Worm (Caenorhabditis elegans) whole organism, young adult: ENCODE measurements around the gene col-98.
A peak's percentile ranks its signal among the peaks of the same experiment; 100 is the strongest.

ENCODE experiments used
- B0261.1 ChIP-seq: sonication (generic microtip); optimal IDR thresholded peaks from 2 replicates; lab custom pipeline; 2016; ENCODE audit warnings: mild to moderate bottlenecking, missing genetic modification characterization, moderate library complexity, missing compliant biosample characterization
- B0336.3 ChIP-seq: fragments of 200-800 bp; sonication (Bioruptor generic); IDR thresholded peaks from 2 replicates; pipeline ENCODE4 v1.3.6; 2022; ENCODE audit warnings: missing genetic modification characterization, missing compliant biosample characterization
- C17E4.6 ChIP-seq: fragments of 200-800 bp; sonication (Bioruptor generic); IDR thresholded peaks from 2 replicates; pipeline ENCODE4 v1.3.6; 2022; ENCODE audit warnings: missing genetic modification reagents, missing genetic modification characterization, missing compliant biosample characterization
- D2030.7 ChIP-seq: fragments of 200-800 bp; sonication (Bioruptor generic); IDR thresholded peaks from 2 replicates; pipeline ENCODE4 v1.3.6; 2022; ENCODE audit warnings: missing genetic modification reagents, missing genetic modification characterization, missing compliant biosample characterization
- F23B12.7 ChIP-seq: sonication (generic microtip); optimal IDR thresholded peaks from 2 replicates; lab custom pipeline; 2017; ENCODE audit warnings: missing genetic modification characterization, mild to moderate bottlenecking, missing compliant biosample characterization, antibody characterized with exemption, moderate library complexity; ENCODE audit not compliant: insufficient read depth
- F55B11.4 ChIP-seq: sonication (generic microtip); optimal IDR thresholded peaks from 2 replicates; lab custom pipeline; 2016; ENCODE audit warnings: missing compliant biosample characterization, missing genetic modification characterization, borderline replicate concordance; ENCODE audit not compliant: insufficient read depth
- F57A8.1 ChIP-seq: fragments of 200-800 bp; sonication (Bioruptor generic); optimal IDR thresholded peaks from 2 replicates; lab custom pipeline; 2018; ENCODE audit warnings: mild to moderate bottlenecking, missing genetic modification characterization, moderate library complexity, missing compliant biosample characterization
- F57C9.4 ChIP-seq: sonication (generic microtip); optimal IDR thresholded peaks from 2 replicates; lab custom pipeline; 2017; ENCODE audit warnings: mild to moderate bottlenecking, missing genetic modification characterization, missing compliant biosample characterization
- K12H6.12 ChIP-seq: fragments of 200-800 bp; sonication (Bioruptor generic); optimal IDR thresholded peaks from 2 replicates; lab custom pipeline; 2018; ENCODE audit warnings: mild to moderate bottlenecking, missing genetic modification characterization, missing compliant biosample characterization
- T26A5.8 ChIP-seq: sonication (generic microtip); optimal IDR thresholded peaks from 2 replicates; lab custom pipeline; 2016; ENCODE audit warnings: missing genetic modification characterization, missing compliant biosample characterization
- Y53F4B.3 ChIP-seq: fragments of 200-800 bp; sonication (Bioruptor generic); IDR thresholded peaks from 2 replicates; pipeline ENCODE4 v1.3.6; 2022; ENCODE audit warnings: missing genetic modification reagents, missing genetic modification characterization, missing compliant biosample characterization
- Y53G8AR.9 ChIP-seq: fragments of 200-800 bp; sonication (Bioruptor generic); conservative IDR thresholded peaks from 2 replicates; pipeline ENCODE4 v1.3.6; 2022; ENCODE audit warnings: missing genetic modification reagents, missing genetic modification characterization, missing compliant biosample characterization
- akir-1 ChIP-seq: fragments of 200-800 bp; sonication (Bioruptor generic); optimal IDR thresholded peaks from 2 replicates; lab custom pipeline; 2018; ENCODE audit warnings: mild to moderate bottlenecking, missing genetic modification characterization, moderate library complexity, missing compliant biosample characterization
- atf-7 ChIP-seq: sonication (generic microtip); optimal IDR thresholded peaks from 2 replicates; lab custom pipeline; 2017; ENCODE audit warnings: mild to moderate bottlenecking, missing genetic modification characterization, missing compliant biosample characterization
- attf-6 ChIP-seq: fragments of 200-800 bp; sonication (Bioruptor generic); IDR thresholded peaks from 2 replicates; pipeline ENCODE4 v1.3.6; 2022; ENCODE audit warnings: missing genetic modification reagents, missing genetic modification characterization, missing compliant biosample characterization
- bed-2 ChIP-seq: fragments of 200-800 bp; sonication (Bioruptor generic); IDR thresholded peaks from 2 replicates; pipeline ENCODE4 v1.3.6; 2022; ENCODE audit warnings: missing genetic modification reagents, missing genetic modification characterization, missing compliant biosample characterization
- ceh-27 ChIP-seq: fragments of 200-800 bp; sonication (Bioruptor generic); optimal IDR thresholded peaks from 2 replicates; lab custom pipeline; 2018; ENCODE audit warnings: mild to moderate bottlenecking, missing genetic modification characterization, moderate library complexity, missing compliant biosample characterization
- ceh-58 ChIP-seq: fragments of 200-800 bp; sonication (Bioruptor generic); IDR thresholded peaks from 2 replicates; pipeline ENCODE4 v1.3.6; 2022; ENCODE audit warnings: missing genetic modification characterization, missing compliant biosample characterization
- dox-1 ChIP-seq: fragments of 200-800 bp; sonication (Bioruptor generic); IDR thresholded peaks from 2 replicates; pipeline ENCODE4 v1.3.6; 2022; ENCODE audit warnings: missing genetic modification reagents, missing genetic modification characterization, missing compliant biosample characterization
- dpl-1 ChIP-seq: fragments of 150-350 bp; optimal IDR thresholded peaks from 2 replicates; lab custom pipeline; 2014; ENCODE audit warnings: missing biosample characterization, missing genetic modification reagents, missing genetic modification characterization
- egrh-3 ChIP-seq: fragments of 200-800 bp; sonication (Bioruptor generic); IDR thresholded peaks from 2 replicates; pipeline ENCODE4 v1.3.6; 2022; ENCODE audit warnings: missing genetic modification reagents, missing genetic modification characterization, missing compliant biosample characterization
- ekl-4 ChIP-seq: fragments of 200-800 bp; sonication (Bioruptor generic); IDR thresholded peaks from 2 replicates; pipeline ENCODE4 v1.3.6; 2022; ENCODE audit warnings: missing genetic modification reagents, missing genetic modification characterization, missing compliant biosample characterization
- ets-4 ChIP-seq: fragments of 200-800 bp; sonication (Bioruptor generic); optimal IDR thresholded peaks from 2 replicates; lab custom pipeline; 2018; ENCODE audit warnings: mild to moderate bottlenecking, missing genetic modification characterization, missing compliant biosample characterization
- fkh-3 ChIP-seq: sonication (generic microtip); optimal IDR thresholded peaks from 2 replicates; lab custom pipeline; 2016; ENCODE audit warnings: mild to moderate bottlenecking, missing genetic modification characterization, missing compliant biosample characterization
- him-1 ChIP-seq: sonication (generic microtip); optimal IDR thresholded peaks from 2 replicates; lab custom pipeline; 2016; ENCODE audit warnings: missing genotype, missing genetic modification reagents, missing genetic modification characterization, missing compliant biosample characterization
- hmg-1.2 ChIP-seq: fragments of 200-800 bp; sonication (Bioruptor generic); IDR thresholded peaks from 2 replicates; pipeline ENCODE4 v1.3.6; 2022; ENCODE audit warnings: missing genetic modification reagents, missing genetic modification characterization, missing compliant biosample characterization
- hrde-1 ChIP-seq: sonication (generic microtip); optimal IDR thresholded peaks from 2 replicates; lab custom pipeline; 2016; ENCODE audit warnings: missing genetic modification characterization, mild to moderate bottlenecking, missing compliant biosample characterization, moderate library complexity, missing genotype, missing genetic modification reagents, borderline replicate concordance
- let-526 ChIP-seq: fragments of 200-800 bp; sonication (Bioruptor generic); IDR thresholded peaks from 2 replicates; pipeline ENCODE4 v1.3.6; 2022; ENCODE audit warnings: missing genetic modification reagents, missing genetic modification characterization, missing compliant biosample characterization
- let-607 ChIP-seq, 2 experiments: fragments of 200-800 bp in 1 of 2; sonication (Bioruptor generic) in 1 of 2; sonication (generic microtip) in 1 of 2; optimal IDR thresholded peaks; 2 replicates each; lab custom pipeline; 2016 to 2018; ENCODE audit warnings: mild to moderate bottlenecking in 2 of 2, missing compliant biosample characterization in 2 of 2, missing genetic modification characterization in 2 of 2, moderate library complexity in 2 of 2, missing genotype in 1 of 2
- lin-35 ChIP-seq, 3 experiments: fragments of 150-350 bp in 2 of 3; sonication (generic microtip) in 1 of 3; optimal IDR thresholded peaks; 2 replicates each; lab custom pipeline; 2014 to 2018; ENCODE audit warnings: missing biosample characterization in 3 of 3, missing genetic modification characterization in 3 of 3, missing genetic modification reagents in 3 of 3
- madf-8 ChIP-seq: fragments of 200-800 bp; sonication (Bioruptor generic); conservative IDR thresholded peaks from 2 replicates; pipeline ENCODE4 v1.3.6; 2022; ENCODE audit warnings: missing genetic modification reagents, missing genetic modification characterization, missing compliant biosample characterization
- nfya-1 ChIP-seq: sonication (generic microtip); optimal IDR thresholded peaks from 2 replicates; lab custom pipeline; 2017; ENCODE audit warnings: antibody characterized with exemption, missing compliant biosample characterization, missing genetic modification characterization, borderline replicate concordance; ENCODE audit not compliant: insufficient read depth
- nfya-2 ChIP-seq: fragments of 200-800 bp; sonication (Bioruptor generic); IDR thresholded peaks from 2 replicates; pipeline ENCODE4 v1.3.6; 2022; ENCODE audit warnings: missing genetic modification reagents, missing genetic modification characterization, missing compliant biosample characterization
- nfyb-1 ChIP-seq: fragments of 200-800 bp; sonication (Bioruptor generic); IDR thresholded peaks from 2 replicates; pipeline ENCODE4 v1.3.6; 2022; ENCODE audit warnings: missing genetic modification reagents, missing genetic modification characterization, missing compliant biosample characterization
- nhr-120 ChIP-seq: fragments of 200-800 bp; sonication (Bioruptor generic); IDR thresholded peaks from 2 replicates; pipeline ENCODE4 v1.3.6; 2022; ENCODE audit warnings: missing genetic modification characterization, missing compliant biosample characterization
- nhr-27 ChIP-seq: fragments of 200-800 bp; sonication (Bioruptor generic); optimal IDR thresholded peaks from 2 replicates; lab custom pipeline; 2018; ENCODE audit warnings: mild to moderate bottlenecking, missing genetic modification characterization, moderate library complexity, missing compliant biosample characterization
- pbrm-1 ChIP-seq: fragments of 200-800 bp; sonication (Bioruptor generic); IDR thresholded peaks from 2 replicates; pipeline ENCODE4 v1.3.6; 2022; ENCODE audit warnings: missing genetic modification reagents, missing genetic modification characterization, missing compliant biosample characterization
- snpc-1.1 ChIP-seq: sonication (generic microtip); optimal IDR thresholded peaks from 2 replicates; lab custom pipeline; 2017; ENCODE audit warnings: missing genetic modification characterization, mild to moderate bottlenecking, missing compliant biosample characterization, antibody characterized with exemption, moderate library complexity, missing genotype, missing genetic modification reagents; ENCODE audit not compliant: insufficient read depth
- snpc-3.4 ChIP-seq: sonication (generic microtip); optimal IDR thresholded peaks from 2 replicates; lab custom pipeline; 2017; ENCODE audit warnings: missing genetic modification characterization, mild to moderate bottlenecking, missing compliant biosample characterization, antibody characterized with exemption, moderate library complexity, missing genotype, missing genetic modification reagents
- tbp1 ChIP-seq: fragments of 200-800 bp; sonication (Bioruptor generic); optimal IDR thresholded peaks from 2 replicates; lab custom pipeline; 2018; ENCODE audit warnings: mild to moderate bottlenecking, missing genetic modification characterization, missing compliant biosample characterization
- tlf-1 ChIP-seq: fragments of 200-800 bp; sonication (Bioruptor generic); optimal IDR thresholded peaks from 2 replicates; lab custom pipeline; 2018; ENCODE audit warnings: mild to moderate bottlenecking, missing genetic modification characterization, missing compliant biosample characterization
- xnd-1 ChIP-seq: sonication (generic microtip); optimal IDR thresholded peaks from 2 replicates; lab custom pipeline; 2016; ENCODE audit warnings: missing genotype, missing genetic modification reagents, missing genetic modification characterization, missing compliant biosample characterization
- ztf-28 ChIP-seq: fragments of 200-800 bp; sonication (Bioruptor generic); IDR thresholded peaks from 2 replicates; pipeline ENCODE4 v1.3.6; 2022; ENCODE audit warnings: missing genetic modification reagents, missing genetic modification characterization, missing compliant biosample characterization
- ztf-3 ChIP-seq: fragments of 200-800 bp; sonication (Bioruptor generic); optimal IDR thresholded peaks from 2 replicates; lab custom pipeline; 2018; ENCODE audit warnings: mild to moderate bottlenecking, missing genetic modification characterization, missing compliant biosample characterization

The col-98 gene

DNA sequence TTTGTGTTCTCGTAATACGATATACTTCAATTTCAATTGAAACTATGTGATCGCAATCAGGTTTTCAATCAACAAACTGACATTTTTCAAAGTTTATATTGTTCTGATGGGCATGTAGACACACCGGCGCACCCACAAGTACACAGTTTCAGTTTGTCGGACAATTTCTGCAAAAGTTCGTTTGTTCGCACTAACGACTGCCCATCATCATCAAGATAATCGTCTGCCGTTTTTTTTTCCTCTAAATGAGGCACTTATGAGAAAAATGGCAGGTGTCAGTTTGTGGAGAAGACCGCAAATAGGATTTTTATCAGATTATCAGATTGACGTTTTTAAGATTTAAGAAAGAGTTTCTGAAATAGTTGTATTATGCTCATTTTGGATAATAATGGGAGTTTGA, 48.0 kb downstream of the col-98 start (continued):
- TF ChIP-seq madf-8 (GFP tag; lab: Robert Waterston, UW) = no peak
- TF ChIP-seq hrde-1 (tag; lab: Kevin White, UChicago) = no peak
- TF ChIP-seq xnd-1 (tag; lab: Kevin White, UChicago) = no peak

DNA sequence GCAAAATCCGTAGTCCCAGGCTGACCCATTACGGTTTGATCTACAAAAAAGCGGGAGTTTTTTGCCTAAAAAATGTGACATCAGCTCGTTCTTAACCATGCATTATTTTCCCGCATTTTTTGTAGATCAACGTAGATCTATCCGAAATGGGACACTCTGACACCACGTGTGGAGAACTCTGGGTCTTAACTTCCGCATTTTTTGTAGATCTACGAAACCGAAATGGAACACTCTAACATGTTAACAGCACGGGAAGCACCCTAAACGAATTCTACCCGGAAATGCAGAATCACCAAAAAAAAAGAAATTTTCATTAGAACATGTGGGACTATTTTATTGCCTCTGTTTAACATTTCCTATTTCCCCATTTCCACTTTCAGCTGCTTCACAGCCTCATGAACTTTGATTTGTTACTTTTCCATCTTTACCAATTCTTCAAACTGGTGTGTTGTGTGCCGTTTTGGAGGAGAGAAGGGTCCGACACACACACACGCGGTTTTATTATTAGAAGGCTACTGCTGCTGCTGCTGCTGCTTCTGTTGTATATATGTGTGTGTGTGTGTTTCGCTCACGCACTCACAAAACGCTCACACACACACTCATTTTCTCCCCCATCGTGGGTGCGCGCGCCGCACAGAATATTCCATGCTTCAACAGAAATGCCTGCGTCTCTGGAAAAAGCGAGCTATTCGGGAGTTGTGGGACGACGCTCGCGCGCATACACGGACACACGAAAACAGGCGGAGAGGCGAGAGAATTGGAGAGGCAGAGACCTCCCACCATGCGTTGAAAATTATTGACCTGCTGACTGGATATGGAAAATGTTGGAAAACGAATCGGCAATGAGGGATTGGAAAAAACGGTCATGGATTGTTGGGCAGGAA, 49.3 kb downstream of the col-98 start:
- TF ChIP-seq dox-1 (GFP tag; lab: Robert Waterston, UW) = peak; percentile 66
- peak; percentile 12; the same call in 1 of the 2 replicates for TF ChIP-seq bed-2
- TF ChIP-seq let-526 (GFP tag; lab: Robert Waterston, UW) = no peak
- peak; percentile 53 for TF ChIP-seq ets-4 (GFP tag; lab: Kevin White, UChicago)
- TF ChIP-seq nfya-2 = no peak
- TF ChIP-seq F57A8.1 = no peak
- TF ChIP-seq nfya-1 (tag; lab: Kevin White, UChicago) = no peak
- no peak for TF ChIP-seq B0261.1 (tag; lab: Kevin White, UChicago)
- no peak for TF ChIP-seq Y53F4B.3 (GFP tag; lab: Robert Waterston, UW)
- no peak for TF ChIP-seq F55B11.4
- no peak for TF ChIP-seq ceh-58
- no peak for TF ChIP-seq tlf-1 (GFP tag; lab: Kevin White, UChicago)
- TF ChIP-seq B0336.3 = peak; percentile 82
- TF ChIP-seq pbrm-1 (GFP tag; lab: Robert Waterston, UW) = peak; percentile 62
- TF ChIP-seq ceh-27 (GFP tag; lab: Kevin White, UChicago) = peak; percentile 79
- TF ChIP-seq fkh-3 (tag; lab: Kevin White, UChicago) = no peak
- TF ChIP-seq egrh-3 (GFP tag; lab: Robert Waterston, UW) = peak; percentile 55
- TF ChIP-seq tbp1 (GFP tag; lab: Kevin White, UChicago) = peak; percentile 44
- TF ChIP-seq xnd-1 (tag; lab: Kevin White, UChicago) = no peak
- TF ChIP-seq lin-35 (GFP tag; optimal IDR thresholded peaks at IDR 0.05; lab: Kevin White, UChicago) = peak in 1 of 3 experiments; percentile 61
- no peak for TF ChIP-seq D2030.7 (GFP tag; lab: Robert Waterston, UW)
- TF ChIP-seq hmg-1.2 = peak; percentile 72
- TF ChIP-seq dpl-1 (GFP tag; lab: Kevin White, UChicago) = no peak
- TF ChIP-seq Y53G8AR.9 = no peak
- TF ChIP-seq attf-6 (GFP tag; lab: Robert Waterston, UW) = no peak
- TF ChIP-seq nfyb-1 = peak; percentile 83; the same call in 1 of the 2 replicates
- peak; percentile 39 to 47 for TF ChIP-seq let-607 (tag; optimal IDR thresholded peaks at IDR 0.05; lab: Kevin White, UChicago)
- peak; percentile 67 for TF ChIP-seq akir-1 (GFP tag; lab: Kevin White, UChicago)
- no peak for TF ChIP-seq ztf-3 (GFP tag; lab: Kevin White, UChicago)
- no peak for TF ChIP-seq him-1
- no peak for TF ChIP-seq C17E4.6 (GFP tag; lab: Robert Waterston, UW)
- TF ChIP-seq atf-7 (tag; lab: Kevin White, UChicago) = no peak
- no peak for TF ChIP-seq snpc-1.1 (tag; lab: Kevin White, UChicago)
- no peak for TF ChIP-seq nhr-120
- no peak for TF ChIP-seq ztf-28 (GFP tag; lab: Robert Waterston, UW)
- peak; percentile 53 for TF ChIP-seq ekl-4 (GFP tag; lab: Robert Waterston, UW)
- peak; percentile 36 for TF ChIP-seq F23B12.7 (tag; lab: Kevin White, UChicago)
- no peak for TF ChIP-seq T26A5.8 (tag; lab: Kevin White, UChicago)
- TF ChIP-seq snpc-3.4 (tag; lab: Kevin White, UChicago) = no peak
- peak; percentile 59 for TF ChIP-seq nhr-27 (tag; lab: Kevin White, UChicago)
- TF ChIP-seq F57C9.4 (tag; lab: Kevin White, UChicago) = no peak
- TF ChIP-seq K12H6.12 (tag; lab: Kevin White, UChicago) = peak; percentile 95
